Worm (Caenorhabditis elegans) whole organism, L1 larva: ENCODE results near the gene crld-1.
A peak's percentile ranks its signal among the peaks of the same experiment; 100 is the strongest.

ENCODE experiments used
- C16A3.4 ChIP-seq: fragments of 150-350 bp; optimal IDR thresholded peaks from 2 replicates; lab custom pipeline; 2014; ENCODE audit warnings: missing biosample characterization, missing genetic modification characterization
- alr-1 ChIP-seq: fragments of 200-800 bp; sonication (Bioruptor generic); optimal IDR thresholded peaks from 2 replicates; lab custom pipeline; 2018; ENCODE audit warnings: borderline replicate concordance, mild to moderate bottlenecking, missing genetic modification characterization, missing compliant biosample characterization
- blmp-1 ChIP-seq: fragments of 150-350 bp; optimal IDR thresholded peaks from 2 replicates; lab custom pipeline; 2014; ENCODE audit warnings: missing biosample characterization, missing genetic modification characterization
- ceh-63 ChIP-seq: fragments of 200-800 bp; sonication (Bioruptor generic); optimal IDR thresholded peaks from 2 replicates; lab custom pipeline; 2018; ENCODE audit warnings: mild to moderate bottlenecking, missing genetic modification characterization, missing compliant biosample characterization
- ceh-8 ChIP-seq: fragments of 200-800 bp; sonication (Bioruptor generic); optimal IDR thresholded peaks from 2 replicates; lab custom pipeline; 2018; ENCODE audit warnings: mild to moderate bottlenecking, missing genetic modification characterization, moderate library complexity, missing compliant biosample characterization
- ceh-82 ChIP-seq, 3 experiments: fragments of 150-350 bp in 1 of 3; sonication (generic microtip) in 2 of 3; optimal IDR thresholded peaks; 2 replicates each; lab custom pipeline; 2014 to 2017; ENCODE audit warnings: missing biosample characterization in 3 of 3, missing genetic modification characterization in 3 of 3
- efl-3 ChIP-seq: fragments of 200-800 bp; sonication (Bioruptor generic); optimal IDR thresholded peaks from 2 replicates; lab custom pipeline; 2018; ENCODE audit warnings: mild to moderate bottlenecking, missing genetic modification characterization, missing compliant biosample characterization
- elt-3 ChIP-seq, 6 experiments: fragments of 150-350 bp in 1 of 6; sonication (generic microtip); optimal IDR thresholded peaks; 2 replicates each; lab custom pipeline; 2017 to 2018; ENCODE audit warnings: missing biosample characterization in 6 of 6, missing genetic modification characterization in 6 of 6, inconsistent platforms in 1 of 6
- fkh-10 ChIP-seq: sonication (generic microtip); optimal IDR thresholded peaks from 2 replicates; lab custom pipeline; 2017; ENCODE audit warnings: missing biosample characterization, missing genetic modification reagents, missing genetic modification characterization
- hlh-17 ChIP-seq: fragments of 200-800 bp; sonication (Bioruptor generic); optimal IDR thresholded peaks from 2 replicates; lab custom pipeline; 2018; ENCODE audit warnings: missing genetic modification characterization, mild to moderate bottlenecking, missing compliant biosample characterization, moderate library complexity, borderline replicate concordance
- lin-13 ChIP-seq: fragments of 150-350 bp; optimal IDR thresholded peaks from 2 replicates; lab custom pipeline; 2014; ENCODE audit warnings: missing biosample characterization, missing genetic modification reagents, missing genetic modification characterization
- lin-14 ChIP-seq: fragments of 200-800 bp; sonication (Bioruptor generic); optimal IDR thresholded peaks from 2 replicates; lab custom pipeline; 2018; ENCODE audit warnings: mild to moderate bottlenecking, missing genetic modification characterization, moderate library complexity, missing compliant biosample characterization
- lin-35 ChIP-seq, 2 experiments: fragments of 150-350 bp; optimal IDR thresholded peaks; 2 replicates each; lab custom pipeline; 2014; ENCODE audit warnings: missing biosample characterization in 2 of 2, missing genetic modification characterization in 2 of 2, missing genetic modification reagents in 2 of 2
- lsy-2 ChIP-seq, 2 experiments: fragments of 150-350 bp; optimal IDR thresholded peaks; 2 replicates each; lab custom pipeline; 2014; ENCODE audit warnings: missing biosample characterization in 2 of 2, missing genetic modification characterization in 2 of 2
- mab-9 ChIP-seq: fragments of 200-800 bp; sonication (Bioruptor generic); IDR thresholded peaks from 2 replicates; pipeline ENCODE4 v1.3.6; 2022; ENCODE audit warnings: missing genetic modification reagents, missing genetic modification characterization, missing compliant biosample characterization
- mdl-1 ChIP-seq, 2 experiments: fragments of 150-350 bp; optimal IDR thresholded peaks; 2 replicates each; lab custom pipeline; 2014 to 2017; ENCODE audit warnings: missing biosample characterization in 2 of 2, missing genetic modification characterization in 2 of 2, inconsistent platforms in 1 of 2
- mef-2 ChIP-seq: fragments of 150-350 bp; optimal IDR thresholded peaks from 2 replicates; lab custom pipeline; 2014; ENCODE audit warnings: missing biosample characterization, missing genetic modification characterization
- mep-1 ChIP-seq: fragments of 150-350 bp; optimal IDR thresholded peaks from 2 replicates; lab custom pipeline; 2014; ENCODE audit warnings: missing biosample characterization, missing genetic modification characterization
- nhr-12 ChIP-seq: sonication (generic microtip); optimal IDR thresholded peaks from 2 replicates; lab custom pipeline; 2017; ENCODE audit warnings: missing biosample characterization, missing genetic modification characterization
- nhr-19 ChIP-seq: fragments of 200-800 bp; sonication (Bioruptor generic); conservative IDR thresholded peaks from 2 replicates; pipeline ENCODE4 v1.3.6; 2022; ENCODE audit warnings: missing genetic modification characterization, missing compliant biosample characterization
- nhr-20 ChIP-seq: sonication (generic microtip); optimal IDR thresholded peaks from 2 replicates; lab custom pipeline; 2016; ENCODE audit warnings: mild to moderate bottlenecking, missing genetic modification characterization, missing compliant biosample characterization
- nhr-28 ChIP-seq: fragments of 150-350 bp; optimal IDR thresholded peaks from 2 replicates; lab custom pipeline; 2014; ENCODE audit warnings: missing biosample characterization, missing genetic modification characterization
- nhr-71 ChIP-seq: sonication (generic microtip); optimal IDR thresholded peaks from 2 replicates; lab custom pipeline; 2016; ENCODE audit warnings: mild to moderate bottlenecking, missing genetic modification characterization, moderate library complexity, missing compliant biosample characterization
- nhr-84 ChIP-seq: sonication (generic microtip); optimal IDR thresholded peaks from 2 replicates; lab custom pipeline; 2017; ENCODE audit warnings: missing biosample characterization, missing genetic modification characterization
- nhr-85 ChIP-seq: sonication (generic microtip); peaks from one replicate; lab custom pipeline; 2016; ENCODE audit warnings: missing genetic modification characterization, inconsistent platforms, missing compliant biosample characterization
- nhr-90 ChIP-seq: sonication (generic microtip); optimal IDR thresholded peaks from 2 replicates; lab custom pipeline; 2016; ENCODE audit warnings: mild to moderate bottlenecking, missing genetic modification characterization, missing compliant biosample characterization; ENCODE audit not compliant: poor library complexity
- pax-3 ChIP-seq: fragments of 200-800 bp; sonication (Bioruptor generic); optimal IDR thresholded peaks from 2 replicates; lab custom pipeline; 2018; ENCODE audit warnings: mild to moderate bottlenecking, missing genetic modification characterization, moderate library complexity, missing compliant biosample characterization
- snpc-4 ChIP-seq: fragments of 150-350 bp; optimal IDR thresholded peaks from 2 replicates; lab custom pipeline; 2014; ENCODE audit warnings: missing biosample characterization, missing genetic modification characterization
- snu-23 ChIP-seq: sonication (generic microtip); optimal IDR thresholded peaks from 2 replicates; lab custom pipeline; 2016; ENCODE audit warnings: missing genetic modification characterization, missing compliant biosample characterization
- sptf-1 ChIP-seq: fragments of 150-350 bp; optimal IDR thresholded peaks from 2 replicates; lab custom pipeline; 2014; ENCODE audit warnings: missing biosample characterization, missing genetic modification characterization
- swsn-7 ChIP-seq: sonication (generic microtip); optimal IDR thresholded peaks from 2 replicates; lab custom pipeline; 2016; ENCODE audit warnings: missing genetic modification characterization, missing compliant biosample characterization
- unc-130 ChIP-seq: fragments of 150-350 bp; optimal IDR thresholded peaks from 2 replicates; lab custom pipeline; 2017; ENCODE audit warnings: missing biosample characterization, missing genetic modification characterization, inconsistent platforms
- unc-98 ChIP-seq: fragments of 200-800 bp; sonication (Bioruptor generic); IDR thresholded peaks from 2 replicates; pipeline ENCODE4 v1.3.6; 2022; ENCODE audit warnings: missing genetic modification characterization, missing compliant biosample characterization
- vab-15 ChIP-seq: sonication (generic microtip); optimal IDR thresholded peaks from 2 replicates; lab custom pipeline; 2017; ENCODE audit warnings: missing genotype, mild to moderate bottlenecking, missing genetic modification characterization, missing compliant biosample characterization
- xbp-1 ChIP-seq: sonication (generic microtip); optimal IDR thresholded peaks from 2 replicates; lab custom pipeline; 2016; ENCODE audit warnings: missing genetic modification characterization, missing compliant biosample characterization

Gene crld-1

ce11 chrIV:13116679-13117078 lies 37.6 kb downstream of the crld-1 start:
- no peak for TF ChIP-seq pax-3 (tag; lab: Kevin White, UChicago)
- peak; percentile 87 for TF ChIP-seq blmp-1 (tag; lab: Kevin White, UChicago)

ce11 chrIV:13112982-13113381 lies 41.3 kb downstream of the crld-1 start, which contains the start of gene best-2:
Gene best-2, minus strand, starts transcription at chrIV:13113082.
- TF ChIP-seq ceh-82 (tag; optimal IDR thresholded peaks at IDR 0.05; lab: Kevin White, UChicago) (no peak), ceh-8 (GFP tag; lab: Kevin White, UChicago) (no peak), nhr-28 (tag; lab: Kevin White, UChicago) (no peak), hlh-17 (GFP tag; lab: Kevin White, UChicago) (no peak), nhr-12 (tag; lab: Kevin White, UChicago) (no peak)

ce11 chrIV:13110876-13111275 lies 43.4 kb downstream of the crld-1 start:
- TF ChIP-seq mab-9 (GFP tag; lab: Robert Waterston, UW) = no peak
- TF ChIP-seq elt-3 (tag; optimal IDR thresholded peaks at IDR 0.05; lab: Kevin White, UChicago) = peak in 3 of 6 experiments; percentile 66 to 82 (median 66)
- TF ChIP-seq unc-130 (tag; lab: Kevin White, UChicago) = peak; percentile 1
- peak; percentile 11 for TF ChIP-seq lin-14 (GFP tag; lab: Kevin White, UChicago)
- TF ChIP-seq lsy-2 (tag; optimal IDR thresholded peaks at IDR 0.05; lab: Kevin White, UChicago) = peak in 1 of 2 experiments; percentile 19
- TF ChIP-seq blmp-1 (tag; lab: Kevin White, UChicago) = peak; percentile 74
- peak; percentile 19 for TF ChIP-seq nhr-20 (tag; lab: Kevin White, UChicago)
- no peak for TF ChIP-seq mep-1 (tag; lab: Kevin White, UChicago)
- TF ChIP-seq snu-23 (GFP tag; lab: Kevin White, UChicago) = peak; percentile 15
- TF ChIP-seq nhr-19 (GFP tag; lab: Robert Waterston, UW) = peak; percentile 27; the same call in 1 of the 2 replicates
- TF ChIP-seq xbp-1 (tag; lab: Kevin White, UChicago) = no peak

- no peak for TF ChIP-seq sptf-1 (tag; lab: Kevin White, UChicago)
- no peak for TF ChIP-seq vab-15 (tag; lab: Kevin White, UChicago)
- no peak for TF ChIP-seq alr-1 (tag; lab: Kevin White, UChicago)
- TF ChIP-seq lin-35 (GFP tag; optimal IDR thresholded peaks at IDR 0.05; lab: Kevin White, UChicago) = no peak
- TF ChIP-seq swsn-7 = no peak
- peak; percentile 45 for TF ChIP-seq nhr-71
- TF ChIP-seq lin-13 = no peak
- peak; percentile 67 for TF ChIP-seq nhr-85 (tag; lab: Kevin White, UChicago)
- TF ChIP-seq mdl-1 (tag; optimal IDR thresholded peaks at IDR 0.05; lab: Kevin White, UChicago) = peak in 1 of 2 experiments; percentile 49
- TF ChIP-seq lin-14 (GFP tag; lab: Kevin White, UChicago) = no peak
- TF ChIP-seq nhr-90 (tag; lab: Kevin White, UChicago) = peak; percentile 55
- peak in 4 of 6 experiments; percentile 34 to 69 (median 50) for TF ChIP-seq elt-3 (tag; optimal IDR thresholded peaks at IDR 0.05; lab: Kevin White, UChicago)
- TF ChIP-seq mef-2 (tag; lab: Kevin White, UChicago) = no peak
- no peak for TF ChIP-seq fkh-10 (GFP tag; lab: Kevin White, UChicago)
- peak; percentile 64 for TF ChIP-seq nhr-20 (tag; lab: Kevin White, UChicago)
- no peak for TF ChIP-seq nhr-84 (tag; lab: Kevin White, UChicago)
- TF ChIP-seq lsy-2 (tag; optimal IDR thresholded peaks at IDR 0.05; lab: Kevin White, UChicago) = peak in 1 of 2 experiments; percentile 54
- no peak for TF ChIP-seq unc-98 (GFP tag; lab: Robert Waterston, UW)
- no peak for TF ChIP-seq ceh-63 (GFP tag; lab: Kevin White, UChicago)
- peak; percentile 73 for TF ChIP-seq blmp-1 (tag; lab: Kevin White, UChicago)
- TF ChIP-seq snpc-4 (tag; lab: Kevin White, UChicago) = no peak
- TF ChIP-seq mab-9 (GFP tag; lab: Robert Waterston, UW) = no peak
- TF ChIP-seq nhr-19 (GFP tag; lab: Robert Waterston, UW) = peak; percentile 46; the same call in 1 of the 2 replicates
- TF ChIP-seq efl-3 = no peak
- peak; percentile 25 for TF ChIP-seq snu-23 (GFP tag; lab: Kevin White, UChicago)
- TF ChIP-seq C16A3.4 (tag; lab: Kevin White, UChicago) = no peak
- TF ChIP-seq unc-130 (tag; lab: Kevin White, UChicago) = peak; percentile 22
These were observed 44.5 kb downstream of the crld-1 start, which contains the start of gene best-1 for ce11 chrIV:13109751-13110150. Gene best-1, minus strand, starts transcription at chrIV:13109779.
